Fruit fly (Drosophila melanogaster) Kc167 (cell line): ENCODE measurements around the gene CG12883.

Source experiments
- Myc ChIP-seq: fragments of >200 bp; optimal IDR thresholded peaks from 2 replicates; lab custom pipeline; 2017; ENCODE audit warnings: missing external identifiers
- Sin3A ChIP-seq: fragments of >200 bp; optimal IDR thresholded peaks from 2 replicates; lab custom pipeline; 2018; ENCODE audit warnings: missing external identifiers
- h ChIP-seq: fragments of >200 bp; optimal IDR thresholded peaks from 3 replicates; lab custom pipeline; 2018; ENCODE audit warnings: missing external identifiers
- insv ChIP-seq: fragments of >200 bp; optimal IDR thresholded peaks from 3 replicates; lab custom pipeline; 2018; ENCODE audit warnings: missing external identifiers
- psq ChIP-seq: fragments of >200 bp; optimal IDR thresholded peaks from 2 replicates; lab custom pipeline; 2017; ENCODE audit warnings: missing external identifiers
- ttk ChIP-seq: sonication (Bioruptor generic); optimal IDR thresholded peaks from 2 replicates; lab custom pipeline; 2017; ENCODE audit warnings: missing external identifiers

Gene CG12883

DNA sequence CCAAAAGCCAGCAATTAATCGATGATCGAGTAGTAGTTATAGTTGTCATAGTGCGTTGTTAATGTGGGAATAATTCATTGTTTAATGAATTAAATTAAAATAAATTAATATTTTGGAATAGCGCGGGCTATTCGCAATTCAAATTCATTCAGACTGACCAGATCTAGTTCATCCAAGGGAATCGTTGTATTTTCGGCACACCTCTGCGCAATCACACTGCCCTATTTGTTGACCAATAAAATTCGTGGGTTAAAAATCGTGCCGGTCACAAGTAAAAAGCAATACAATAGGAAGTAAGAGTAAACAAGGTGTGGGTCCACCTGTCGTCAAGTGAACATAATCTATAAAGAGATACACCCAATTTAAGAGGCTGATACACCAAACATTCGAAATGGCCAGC is at the start of gene CG12883:
TSS of gene CG12883 (plus strand) at position 273 of the 400 bp plus-strand sequence.
- TF ChIP-seq h (lab: Kevin White, UChicago) (no peak), Sin3A (no peak), ttk (no peak), psq (lab: Kevin White, UChicago) (no peak), insv (lab: Kevin White, UChicago) (no peak), Myc (no peak)

DNA sequence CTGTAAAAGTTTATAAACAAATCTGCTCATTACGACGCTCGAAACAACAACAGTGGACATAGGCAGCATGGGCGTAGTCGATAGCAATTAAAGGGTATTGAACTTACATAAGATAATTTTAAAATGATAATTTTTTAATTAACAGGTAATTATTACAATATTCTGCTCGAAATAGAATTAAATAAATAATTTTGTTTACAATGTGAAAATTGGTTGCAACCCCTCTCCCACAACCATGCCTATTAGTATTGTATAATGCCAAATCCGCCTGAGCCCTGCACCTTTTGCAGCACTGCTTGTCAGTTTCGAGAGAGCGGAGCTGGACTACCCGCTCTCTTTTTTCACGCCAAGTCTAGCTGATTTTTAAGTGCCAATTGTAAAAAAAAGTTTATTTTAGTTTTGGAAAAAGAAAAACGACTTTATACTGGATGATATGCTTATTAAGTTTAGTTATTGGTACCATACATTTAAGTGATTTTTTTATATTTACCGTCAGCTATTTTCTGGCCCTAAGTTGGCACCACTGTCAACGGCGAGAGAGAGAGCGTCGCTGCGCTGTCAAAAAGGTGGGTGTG is 43.0 kb upstream of the CG12883 start, which contains the start of the genes CG5611 and Mtl:
TSS of gene CG5611 (minus strand) at position 51 of the 575 bp plus-strand sequence.
TSS of gene Mtl (plus strand) at position 403 of the 575 bp plus-strand sequence.
- TF ChIP-seq insv (lab: Kevin White, UChicago) (no peak), h (lab: Kevin White, UChicago) (no peak), psq (lab: Kevin White, UChicago) (no peak), ttk (no peak), Sin3A (no peak), Myc (no peak)

DNA sequence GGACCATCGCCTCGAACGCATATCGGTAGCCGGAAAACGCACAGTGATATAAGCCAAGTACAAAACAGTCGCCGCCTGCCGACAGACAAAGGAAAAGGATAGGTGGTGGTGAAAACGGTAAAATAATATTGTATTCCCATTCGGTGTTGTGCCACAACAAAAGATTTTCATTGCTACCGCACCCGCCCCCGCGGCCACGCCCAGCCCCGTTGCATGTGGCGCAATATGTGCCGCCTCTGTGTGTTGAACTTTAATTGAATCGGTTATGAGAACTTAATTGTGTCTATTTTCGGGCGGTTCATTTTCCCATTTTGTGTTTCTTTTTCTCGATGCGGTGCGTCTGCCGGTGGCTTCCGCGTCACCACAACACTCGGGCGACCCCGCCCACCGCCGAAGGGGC is 42.4 kb upstream of the CG12883 start:
- TF ChIP-seq ttk (no peak), Myc (no peak), insv (lab: Kevin White, UChicago) (no peak), h (lab: Kevin White, UChicago) (no peak), Sin3A (no peak), psq (lab: Kevin White, UChicago) (no peak)

DNA sequence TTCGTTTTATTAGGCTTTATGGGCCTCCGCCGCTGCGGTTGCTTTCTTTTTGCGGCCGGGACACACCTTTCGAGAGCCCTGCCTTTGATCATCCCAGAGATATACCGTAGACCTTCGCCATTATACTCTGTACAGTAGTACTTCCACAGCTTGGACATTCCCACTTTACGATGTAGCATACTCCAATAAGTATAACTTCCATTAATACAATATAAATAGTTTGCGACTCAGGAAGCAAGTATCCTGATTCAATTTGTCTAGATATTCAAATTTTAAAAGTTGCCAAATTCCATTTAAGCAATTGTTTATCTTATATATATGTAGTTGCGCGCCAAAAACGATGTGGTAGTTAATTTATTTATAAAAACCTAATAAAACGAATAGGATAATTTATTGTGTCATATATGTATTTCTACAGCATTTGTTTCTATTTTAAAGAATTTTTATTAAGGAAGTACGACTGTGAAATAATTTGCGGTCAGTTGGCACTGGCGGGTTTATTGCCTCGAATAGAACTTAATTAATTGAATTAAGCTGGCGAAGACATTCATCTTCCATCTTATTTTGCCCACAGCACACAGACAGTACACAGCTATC is 41.7 kb upstream of the CG12883 start:
- TF ChIP-seq insv (lab: Kevin White, UChicago) = no peak
- TF ChIP-seq psq (lab: Kevin White, UChicago) = no peak
- TF ChIP-seq Sin3A = no peak
- TF ChIP-seq Myc = no peak
- no peak for TF ChIP-seq ttk
- no peak for TF ChIP-seq h (lab: Kevin White, UChicago)

DNA sequence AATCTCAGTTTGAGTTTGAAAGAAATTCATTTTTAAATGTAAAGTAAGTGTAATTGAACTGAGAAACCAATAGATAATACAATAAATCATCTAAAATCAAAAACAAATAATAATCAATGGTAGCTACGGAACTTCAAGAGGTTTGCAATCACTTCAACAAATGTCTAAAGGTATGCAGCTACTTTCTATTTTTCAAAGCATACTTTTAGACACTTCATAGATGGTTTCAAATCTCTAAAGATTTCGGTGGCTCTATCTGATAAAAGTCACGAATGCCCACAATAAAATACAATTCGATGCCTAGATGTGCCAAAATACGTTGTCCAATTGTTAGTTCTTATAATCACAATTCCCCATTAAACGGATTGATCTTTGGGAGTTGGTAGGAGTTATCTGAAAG is 36.0 kb upstream of the CG12883 start:
- TF ChIP-seq ttk = no peak
- no peak for TF ChIP-seq Myc
- TF ChIP-seq Sin3A = no peak
- TF ChIP-seq insv (lab: Kevin White, UChicago) = no peak
- TF ChIP-seq h (lab: Kevin White, UChicago) = no peak
- no peak for TF ChIP-seq psq (lab: Kevin White, UChicago)

DNA sequence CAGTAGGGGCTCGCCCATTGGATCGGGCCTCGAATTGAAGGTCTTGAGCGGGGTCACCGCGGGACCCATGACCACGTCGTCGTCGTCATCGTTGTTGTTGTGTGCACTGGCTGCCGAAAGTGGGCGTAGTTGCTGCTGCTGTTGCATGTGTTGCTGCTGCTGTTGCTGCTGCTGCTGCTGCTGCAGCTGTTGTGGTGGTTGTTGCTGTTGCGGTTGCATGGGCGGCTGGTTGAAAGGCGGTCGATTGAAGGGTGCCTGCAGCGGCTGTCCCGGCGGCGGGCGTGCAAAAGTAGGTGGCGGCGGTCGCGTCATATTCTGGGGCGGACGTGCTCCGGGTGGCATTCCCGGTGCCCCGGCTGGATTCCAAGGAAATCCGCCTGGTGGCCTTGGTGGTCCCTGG is 31.3 kb upstream of the CG12883 start:
- TF ChIP-seq Myc (no peak), insv (lab: Kevin White, UChicago) (no peak), Sin3A (no peak), ttk (no peak), psq (lab: Kevin White, UChicago) (no peak), h (lab: Kevin White, UChicago) (no peak)

DNA sequence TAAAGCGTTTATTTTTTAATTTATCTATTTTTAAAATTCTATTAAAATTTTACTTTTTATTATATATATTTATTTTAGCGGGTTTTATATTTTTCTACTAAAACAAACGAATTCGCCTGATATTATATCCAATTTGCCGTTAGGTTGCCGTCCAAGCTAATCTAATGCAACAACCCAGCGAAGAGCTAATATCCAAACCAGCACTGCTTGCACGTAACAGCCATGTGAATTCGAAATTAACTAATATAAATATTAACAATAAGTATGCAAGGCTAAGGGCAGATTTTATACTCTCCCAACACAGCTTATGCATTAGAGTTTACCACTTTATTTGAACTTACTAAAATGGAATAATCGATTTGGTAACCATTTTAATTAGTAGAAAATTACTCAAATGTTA is 27.4 kb upstream of the CG12883 start:
- TF ChIP-seq h (lab: Kevin White, UChicago) (no peak), Myc (no peak), insv (lab: Kevin White, UChicago) (no peak), psq (lab: Kevin White, UChicago) (no peak), ttk (no peak), Sin3A (no peak)

DNA sequence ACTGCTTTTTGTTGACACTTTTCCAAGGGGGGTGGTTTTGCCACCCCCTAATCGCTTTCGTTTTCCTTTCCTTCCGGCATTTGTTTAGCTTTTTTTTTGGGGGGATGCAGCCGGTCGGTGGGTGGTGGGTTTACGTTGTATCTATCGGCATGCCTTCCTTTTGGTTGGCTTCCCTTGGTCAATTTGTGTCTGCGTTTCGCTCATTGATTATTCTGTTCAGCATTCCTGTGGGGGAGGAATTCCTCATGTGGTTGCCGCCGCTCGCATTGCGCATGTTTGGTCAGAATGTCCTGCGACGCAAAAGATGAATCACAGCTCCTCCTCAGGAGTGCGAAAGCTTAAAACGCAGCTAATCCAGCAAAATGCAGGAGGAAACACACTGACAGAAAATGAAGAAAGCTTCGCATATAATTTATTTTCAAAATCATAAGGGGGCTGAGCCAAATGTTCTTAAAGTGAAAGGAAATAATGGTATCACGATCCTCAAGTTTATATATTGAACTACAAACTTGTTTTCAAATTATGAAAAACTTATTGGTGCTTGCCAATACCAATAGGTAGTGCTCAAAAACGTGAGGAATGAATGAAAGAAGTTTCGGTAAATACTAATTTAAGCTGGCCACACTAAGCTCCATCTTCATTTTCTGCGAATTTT is 26.8 kb upstream of the CG12883 start, which contains the start of gene RpS10a:
TSS of gene RpS10a (plus strand) at position 605 of the 655 bp plus-strand sequence.
- no peak for TF ChIP-seq insv (lab: Kevin White, UChicago)
- TF ChIP-seq Sin3A = no peak
- TF ChIP-seq psq (lab: Kevin White, UChicago) = no peak

DNA sequence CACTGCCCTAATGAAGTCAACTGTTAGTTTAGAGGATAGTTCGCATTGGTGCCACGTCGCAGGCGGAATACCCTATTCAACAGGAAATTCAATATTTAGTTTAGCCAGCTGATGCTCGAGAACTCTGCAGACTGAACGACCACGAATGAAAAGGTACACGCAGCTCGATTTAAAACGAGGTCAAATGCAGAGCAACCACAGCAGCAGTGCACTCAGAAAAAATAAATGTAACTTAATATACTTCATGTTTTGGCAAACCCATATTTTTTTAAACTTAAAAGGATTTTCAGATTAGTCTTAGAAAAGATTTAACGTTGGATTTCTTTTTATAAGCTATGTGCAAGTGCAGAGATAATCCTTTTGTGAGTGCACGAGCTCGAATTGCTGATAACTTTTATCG is 24.0 kb upstream of the CG12883 start:
- TF ChIP-seq insv (lab: Kevin White, UChicago) = no peak
- TF ChIP-seq h (lab: Kevin White, UChicago) = no peak
- no peak for TF ChIP-seq Myc
- no peak for TF ChIP-seq psq (lab: Kevin White, UChicago)
- no peak for TF ChIP-seq ttk
- TF ChIP-seq Sin3A = no peak

DNA sequence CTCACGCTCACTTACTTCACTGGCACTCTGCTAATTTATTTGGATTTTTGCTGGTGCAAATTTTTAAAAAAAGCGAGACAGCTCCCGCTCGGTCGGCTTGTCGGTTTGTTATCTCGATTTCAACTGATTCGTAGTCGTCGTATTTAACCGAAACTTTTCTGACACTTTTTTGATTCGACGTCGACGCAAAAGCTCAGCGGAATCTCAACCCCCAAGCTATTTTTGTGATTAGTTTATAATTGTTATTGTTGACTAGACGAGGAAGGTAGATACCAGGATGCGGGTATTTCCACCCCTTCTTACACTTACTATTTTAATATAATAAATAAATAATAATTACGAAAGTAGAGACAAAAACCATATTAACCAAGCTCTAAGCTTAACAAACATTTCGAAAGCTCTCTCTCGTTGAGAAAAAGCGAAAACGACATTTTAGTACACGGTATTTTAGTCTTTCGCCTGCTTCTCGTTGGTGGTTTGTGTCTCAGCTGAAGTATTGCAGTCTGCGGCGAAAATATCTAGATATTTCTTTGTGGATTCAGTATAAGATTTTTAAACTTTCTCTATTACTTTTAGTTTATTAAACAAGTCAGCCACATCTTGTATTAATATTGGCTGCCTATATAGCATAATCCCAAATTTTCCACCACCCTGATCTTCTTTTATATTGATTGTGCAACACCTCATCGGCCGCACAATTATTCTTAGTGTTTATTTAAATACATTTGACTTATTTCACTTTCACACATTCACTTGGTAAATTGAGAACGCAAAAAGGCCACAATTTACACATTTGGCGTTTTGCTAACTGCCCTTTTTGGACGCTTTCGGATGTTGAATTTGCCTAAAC is 22.2 kb upstream of the CG12883 start, which contains the start of gene tau:
TSS of gene tau (minus strand) at position 311 of the 850 bp plus-strand sequence.
- TF ChIP-seq psq (lab: Kevin White, UChicago) (no peak), Myc (no peak), h (lab: Kevin White, UChicago) (no peak), ttk (no peak), insv (lab: Kevin White, UChicago) (no peak), Sin3A (no peak)

DNA sequence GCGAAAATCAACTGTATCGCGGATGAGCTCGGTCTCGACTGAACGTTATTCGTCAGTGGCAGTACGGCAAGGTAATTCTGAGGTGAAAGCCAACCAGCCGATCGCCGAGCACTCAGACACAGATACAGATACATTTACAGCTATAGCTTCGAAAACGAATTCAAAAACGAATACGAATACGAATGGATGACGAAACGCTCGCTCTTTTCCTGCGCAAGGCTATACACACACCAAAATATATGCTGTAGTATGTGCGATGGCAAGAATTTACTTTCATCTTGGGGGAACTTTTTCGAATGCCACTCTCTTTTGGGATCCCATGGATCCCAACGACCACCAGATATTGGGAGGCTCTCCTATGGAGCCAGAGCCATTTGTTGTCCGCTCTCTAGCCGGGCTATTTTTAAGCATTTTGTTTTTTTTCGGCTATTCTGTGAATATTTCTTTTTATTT is 18.9 kb upstream of the CG12883 start, which contains the start of gene Mlc1:
TSS of gene Mlc1 (minus strand) at position 51 of the 453 bp plus-strand sequence.
- no peak for TF ChIP-seq psq (lab: Kevin White, UChicago)
- TF ChIP-seq insv (lab: Kevin White, UChicago) = no peak
- no peak for TF ChIP-seq Myc
- no peak for TF ChIP-seq ttk
- TF ChIP-seq h (lab: Kevin White, UChicago) = no peak
- no peak for TF ChIP-seq Sin3A

DNA sequence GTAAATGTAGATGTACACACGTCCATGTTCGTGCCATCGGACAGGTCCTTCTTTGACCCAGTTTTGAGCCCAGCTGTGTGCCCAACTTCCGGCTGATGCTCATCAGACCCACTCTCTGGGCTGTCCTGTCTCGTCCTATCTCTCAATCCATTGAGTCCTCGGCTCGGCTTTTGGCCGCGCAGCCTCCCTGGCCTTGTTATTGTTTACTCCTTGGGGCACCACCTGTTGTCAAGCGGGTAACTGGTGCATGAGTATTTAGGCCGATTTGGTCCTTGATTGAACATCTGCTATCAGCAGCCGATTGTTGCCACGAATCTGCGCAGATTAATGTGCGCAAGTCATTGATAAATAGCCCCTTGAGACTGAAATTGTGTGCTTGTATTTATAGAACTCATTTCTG is 17.7 kb upstream of the CG12883 start:
- TF ChIP-seq Myc (no peak), Sin3A (no peak), h (lab: Kevin White, UChicago) (no peak), ttk (no peak), psq (lab: Kevin White, UChicago) (no peak), insv (lab: Kevin White, UChicago) (no peak)
